Worm (Caenorhabditis elegans) whole organism, late embryonic: ENCODE data around the gene Y82E9BR.20.

Experiments used
- elt-2 ChIP-seq: sonication (generic microtip); optimal IDR thresholded peaks from 2 replicates; lab custom pipeline; 2016; ENCODE audit warnings: missing genetic modification reagents, missing genetic modification characterization, missing compliant biosample characterization
- eyg-1 ChIP-seq: sonication (generic microtip); optimal IDR thresholded peaks from 2 replicates; lab custom pipeline; 2016; ENCODE audit warnings: missing genotype, missing genetic modification characterization, missing compliant biosample characterization
- unc-3 ChIP-seq, 2 experiments: fragments of 200-800 bp in 1 of 2; sonication (Bioruptor generic) in 1 of 2; sonication (generic microtip) in 1 of 2; conservative IDR thresholded peaks in 1 of 2; optimal IDR thresholded peaks in 1 of 2; 2 replicates each; pipeline versions ENCODE4 v1.3.6 to Lab custom; 2016 to 2022; ENCODE audit warnings: missing compliant biosample characterization in 2 of 2, missing genetic modification characterization in 2 of 2, missing genetic modification reagents in 1 of 2

DNA sequence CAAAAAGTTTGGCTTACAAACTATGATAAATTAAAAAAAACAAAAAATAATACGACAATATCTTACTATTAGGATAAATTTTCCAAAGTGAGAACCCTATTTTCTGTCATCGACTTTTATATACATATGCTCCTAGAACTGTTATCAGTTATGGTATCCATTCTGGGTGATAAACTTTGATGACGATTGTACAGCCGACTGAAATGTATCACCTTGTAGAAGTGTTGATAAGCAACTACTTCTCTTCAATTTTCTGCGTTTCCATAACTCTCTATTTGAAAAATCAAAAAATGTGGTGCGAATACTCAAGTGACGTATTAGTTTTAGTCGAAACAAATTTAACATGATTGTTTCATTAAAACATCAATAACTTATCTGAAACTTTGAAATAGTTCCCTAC is 15.8 kb downstream of the Y82E9BR.20 start:
- TF ChIP-seq elt-2 (peak; percentile 86), eyg-1 (tag; lab: Kevin White, UChicago) (no peak), unc-3 (GFP tag; conservative IDR thresholded peaks at IDR 0.05; lab: Robert Waterston, UW) (no peak), unc-3 (tag; optimal IDR thresholded peaks at IDR 0.05; lab: Kevin White, UChicago) (no peak)
